Worm (Caenorhabditis elegans) whole organism, early embryonic: ENCODE data around the gene str-146.

Experiments used
- F13C5.2 ChIP-seq: sonication (generic microtip); optimal IDR thresholded peaks from 2 replicates; lab custom pipeline; 2017; ENCODE audit warnings: mild to moderate bottlenecking, missing genetic modification characterization, inconsistent platforms, missing compliant biosample characterization
- ama-1 ChIP-seq: fragments of 150-350 bp; optimal IDR thresholded peaks from 2 replicates; lab custom pipeline; 2014
- ceh-13 ChIP-seq: fragments of 200-800 bp; sonication (Bioruptor generic); optimal IDR thresholded peaks from 2 replicates; lab custom pipeline; 2018; ENCODE audit warnings: mild to moderate bottlenecking, missing genetic modification characterization, missing compliant biosample characterization
- ets-7 ChIP-seq: sonication (generic microtip); optimal IDR thresholded peaks from 2 replicates; lab custom pipeline; 2016; ENCODE audit warnings: missing genotype, missing genetic modification characterization, missing compliant biosample characterization
- flt-1 ChIP-seq: fragments of 200-800 bp; sonication (Bioruptor generic); IDR thresholded peaks from 2 replicates; pipeline ENCODE4 v1.3.6; 2022; ENCODE audit warnings: missing genetic modification characterization, missing compliant biosample characterization
- hmbx-1 ChIP-seq: sonication (generic microtip); optimal IDR thresholded peaks from 2 replicates; lab custom pipeline; 2016; ENCODE audit warnings: mild to moderate bottlenecking, missing genetic modification characterization, missing compliant biosample characterization
- hmg-4 ChIP-seq: fragments of 200-800 bp; sonication (Bioruptor generic); optimal IDR thresholded peaks from 2 replicates; lab custom pipeline; 2018; ENCODE audit warnings: mild to moderate bottlenecking, missing genetic modification characterization, missing compliant biosample characterization
- hnd-1 ChIP-seq: sonication (generic microtip); optimal IDR thresholded peaks from 2 replicates; lab custom pipeline; 2016; ENCODE audit warnings: missing genetic modification characterization, missing compliant biosample characterization
- pes-1 ChIP-seq: fragments of 200-800 bp; sonication (Bioruptor generic); IDR thresholded peaks from 2 replicates; pipeline ENCODE4 v1.3.6; 2022; ENCODE audit warnings: missing genetic modification reagents, missing genetic modification characterization, missing compliant biosample characterization
- scrt-1 ChIP-seq: fragments of 200-800 bp; sonication (Bioruptor generic); IDR thresholded peaks from 2 replicates; pipeline ENCODE4 v1.3.6; 2022; ENCODE audit warnings: missing genetic modification characterization, missing compliant biosample characterization
- sea-1 ChIP-seq: fragments of 200-800 bp; sonication (Bioruptor generic); conservative IDR thresholded peaks from 2 replicates; pipeline ENCODE4 v1.3.6; 2022; ENCODE audit warnings: missing genetic modification characterization, missing compliant biosample characterization
- tbx-11 ChIP-seq: fragments of 200-800 bp; sonication (Bioruptor generic); IDR thresholded peaks from 2 replicates; pipeline ENCODE4 v1.3.6; 2022; ENCODE audit warnings: missing genetic modification characterization, missing compliant biosample characterization
- tbx-37 ChIP-seq: fragments of 200-800 bp; sonication (Bioruptor generic); conservative IDR thresholded peaks from 2 replicates; pipeline ENCODE4 v1.3.6; 2022; ENCODE audit warnings: missing genetic modification reagents, missing genetic modification characterization, missing compliant biosample characterization
- tra-4 ChIP-seq: sonication (generic microtip); optimal IDR thresholded peaks from 2 replicates; lab custom pipeline; 2017; ENCODE audit warnings: missing genetic modification characterization, missing compliant biosample characterization

DNA sequence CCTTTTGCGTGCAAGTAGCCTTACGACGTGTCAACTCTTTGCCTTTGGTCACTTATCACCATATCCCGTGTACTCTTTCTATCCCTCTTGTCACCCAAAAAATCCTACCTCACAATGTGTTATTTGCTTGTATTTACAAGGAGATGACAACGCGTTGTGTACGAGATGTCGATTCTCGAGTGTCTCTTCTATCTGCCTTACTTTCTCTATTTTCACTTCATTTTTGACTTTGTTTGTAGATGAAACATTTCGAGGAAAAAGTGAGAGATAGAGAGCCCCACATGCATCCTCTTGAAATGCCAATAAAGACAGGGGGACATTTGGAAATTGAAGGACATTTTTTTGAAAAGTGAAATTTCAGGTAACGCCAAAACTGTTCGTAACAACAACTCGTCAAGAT is 15.5 kb upstream of the str-146 start:
- TF ChIP-seq tbx-11 (GFP tag; lab: Robert Waterston, UW) (no peak), pes-1 (no peak), flt-1 (GFP tag; lab: Robert Waterston, UW) (no peak), sea-1 (no peak), ama-1 (no peak), ceh-13 (GFP tag; lab: Kevin White, UChicago) (no peak), hmg-4 (no peak), ets-7 (tag; lab: Kevin White, UChicago) (no peak), tbx-37 (GFP tag; lab: Robert Waterston, UW) (no peak), hnd-1 (no peak), tra-4 (tag; lab: Kevin White, UChicago) (no peak), scrt-1 (no peak), F13C5.2 (tag; lab: Kevin White, UChicago) (no peak), hmbx-1 (no peak)
